Worm (Caenorhabditis elegans): Measurements from ENCODE around the gene pmk-1.
A peak's percentile ranks its signal among the peaks of the same experiment; 100 is the strongest.

DNA sequence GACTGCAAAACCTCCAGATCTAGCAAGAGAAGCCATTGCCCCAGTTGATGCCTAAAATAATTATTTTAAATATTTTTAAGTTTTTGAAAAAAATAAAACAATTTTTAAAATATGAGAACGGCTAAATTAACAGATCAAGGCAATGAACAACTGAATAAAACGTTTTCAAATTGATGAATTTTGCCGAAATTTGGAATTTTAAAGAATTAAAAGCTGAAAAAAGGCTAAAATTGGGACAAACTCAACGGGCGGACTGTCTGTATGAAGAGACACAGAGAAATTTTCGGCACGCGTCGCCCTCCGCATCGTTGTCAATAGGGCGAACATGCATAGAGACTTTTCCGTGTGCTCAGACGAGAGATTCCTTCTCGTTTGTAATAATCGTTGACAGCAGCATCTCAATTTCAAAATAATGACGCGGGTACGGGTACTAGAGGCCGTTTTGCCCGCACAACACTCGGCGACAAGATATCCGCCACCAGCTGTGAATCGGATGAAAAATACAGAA lies 12.5 kb upstream of the pmk-1 start, which contains the start of the genes isp-1 and islo-1:
- TF ChIP-seq nhr-25 (tag; optimal IDR thresholded peaks at IDR 0.05; ENCODE audit: borderline replicate concordance, insufficient read depth) (peak; percentile 33), ztf-11 (tag; optimal IDR thresholded peaks at IDR 0.05) (no peak), unc-62 (GFP tag; optimal IDR thresholded peaks at IDR 0.05 in 1 of 2) (no peak), unc-62 (tag; optimal IDR thresholded peaks at IDR 0.05) (no peak), ces-1 (GFP tag; optimal IDR thresholded peaks at IDR 0.05) (no peak), lin-15B (tag; optimal IDR thresholded peaks at IDR 0.05) (peak; percentile 1), pha-4 (GFP tag; IDR thresholded peaks at IDR 0.05) (no peak), pha-4 (tag; optimal IDR thresholded peaks at IDR 0.05) (peak; percentile 35), nhr-10 (tag; optimal IDR thresholded peaks at IDR 0.05) (no peak), mdl-1 (tag; optimal IDR thresholded peaks at IDR 0.05) (peak in 1 of 2 experiments; percentile 77), unc-39 (tag; optimal IDR thresholded peaks at IDR 0.05) (no peak), ceh-82 (tag; optimal IDR thresholded peaks at IDR 0.05) (no peak)

Data from whole organism, L4 larva.